Worm (Caenorhabditis elegans): ENCODE data around the gene T23F6.3.

DNA sequence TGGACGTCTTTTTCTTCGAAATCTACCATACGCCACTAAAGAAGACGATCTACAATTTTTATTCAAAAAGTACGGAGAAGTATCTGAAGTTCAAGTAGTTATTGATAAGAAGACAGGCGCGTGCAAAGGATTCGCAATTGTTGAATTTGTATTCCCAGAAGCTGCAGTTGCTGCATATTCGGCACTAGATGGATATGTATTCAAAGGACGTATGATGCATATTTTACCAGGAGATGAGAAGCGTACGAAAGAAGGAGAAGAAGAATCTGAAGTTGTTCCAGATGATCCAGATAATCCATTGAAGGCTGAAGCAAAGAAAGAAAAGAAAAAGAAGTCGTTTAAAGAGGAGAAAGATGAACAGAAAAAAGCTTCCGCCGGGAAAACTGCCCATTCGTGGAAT lies 1.4 kb upstream of the T23F6.3 start:
- no peak for TF ChIP-seq jun-1 (tag; optimal IDR thresholded peaks at IDR 0.05)
- no peak for TF ChIP-seq lin-15B (tag; optimal IDR thresholded peaks at IDR 0.05)
- no peak for TF ChIP-seq nhr-77 (tag; optimal IDR thresholded peaks at IDR 0.05)
- no peak for TF ChIP-seq snpc-4 (tag; optimal IDR thresholded peaks at IDR 0.05)
- TF ChIP-seq aly-2 (tag; optimal IDR thresholded peaks at IDR 0.05): no peak
- no peak for TF ChIP-seq fos-1 (tag; optimal IDR thresholded peaks at IDR 0.05)
- TF ChIP-seq nhr-237 (tag; optimal IDR thresholded peaks at IDR 0.05): no peak
- TF ChIP-seq ama-1 (optimal IDR thresholded peaks at IDR 0.05): no peak
- TF ChIP-seq pqm-1 (tag; optimal IDR thresholded peaks at IDR 0.05): no peak
- no peak for TF ChIP-seq daf-12 (tag; optimal IDR thresholded peaks at IDR 0.05)
- TF ChIP-seq tbx-2 (tag; optimal IDR thresholded peaks at IDR 0.05): no peak
- no peak for TF ChIP-seq ztf-11 (tag; optimal IDR thresholded peaks at IDR 0.05)
- TF ChIP-seq unc-39 (tag; optimal IDR thresholded peaks at IDR 0.05): no peak

All from whole organism, L3 larva.